Worm (Caenorhabditis elegans) whole organism, young adult: ENCODE results near the gene ifb-2.

Experiments used
- B0336.3 ChIP-seq: fragments of 200-800 bp; sonication (Bioruptor generic); IDR thresholded peaks from 2 replicates; pipeline ENCODE4 v1.3.6; 2022; ENCODE audit warnings: missing genetic modification characterization, missing compliant biosample characterization
- D2030.7 ChIP-seq: fragments of 200-800 bp; sonication (Bioruptor generic); IDR thresholded peaks from 2 replicates; pipeline ENCODE4 v1.3.6; 2022; ENCODE audit warnings: missing genetic modification reagents, missing genetic modification characterization, missing compliant biosample characterization
- F10E7.11 ChIP-seq: sonication (generic microtip); optimal IDR thresholded peaks from 2 replicates; lab custom pipeline; 2017; ENCODE audit warnings: mild to moderate bottlenecking, missing genetic modification characterization, moderate library complexity, missing compliant biosample characterization
- F23B12.7 ChIP-seq: sonication (generic microtip); optimal IDR thresholded peaks from 2 replicates; lab custom pipeline; 2017; ENCODE audit warnings: missing genetic modification characterization, mild to moderate bottlenecking, missing compliant biosample characterization, antibody characterized with exemption, moderate library complexity; ENCODE audit not compliant: insufficient read depth
- F33H1.4 ChIP-seq: fragments of 200-800 bp; sonication (Bioruptor generic); IDR thresholded peaks from 2 replicates; pipeline ENCODE4 v1.3.6; 2022; ENCODE audit warnings: missing genetic modification reagents, missing genetic modification characterization, missing compliant biosample characterization
- F37B4.10 ChIP-seq: fragments of 200-800 bp; sonication (Bioruptor generic); IDR thresholded peaks from 2 replicates; pipeline ENCODE4 v1.3.6; 2022; ENCODE audit warnings: missing genetic modification characterization, missing compliant biosample characterization
- F49E8.2 ChIP-seq: sonication (generic microtip); optimal IDR thresholded peaks from 3 replicates; lab custom pipeline; 2017; ENCODE audit warnings: missing genetic modification characterization, mild to moderate bottlenecking, missing compliant biosample characterization, antibody characterized with exemption, moderate library complexity; ENCODE audit not compliant: insufficient read depth
- F55B11.4 ChIP-seq: sonication (generic microtip); optimal IDR thresholded peaks from 2 replicates; lab custom pipeline; 2016; ENCODE audit warnings: missing compliant biosample characterization, missing genetic modification characterization, borderline replicate concordance; ENCODE audit not compliant: insufficient read depth
- Y53G8AR.9 ChIP-seq: fragments of 200-800 bp; sonication (Bioruptor generic); conservative IDR thresholded peaks from 2 replicates; pipeline ENCODE4 v1.3.6; 2022; ENCODE audit warnings: missing genetic modification reagents, missing genetic modification characterization, missing compliant biosample characterization
- atf-7 ChIP-seq: sonication (generic microtip); optimal IDR thresholded peaks from 2 replicates; lab custom pipeline; 2017; ENCODE audit warnings: mild to moderate bottlenecking, missing genetic modification characterization, missing compliant biosample characterization
- attf-3 ChIP-seq: fragments of 200-800 bp; sonication (Bioruptor generic); conservative IDR thresholded peaks from 2 replicates; pipeline ENCODE4 v1.3.6; 2022; ENCODE audit warnings: missing genetic modification reagents, missing genetic modification characterization, missing compliant biosample characterization
- bed-1 ChIP-seq: fragments of 200-800 bp; sonication (Bioruptor generic); IDR thresholded peaks from 2 replicates; pipeline ENCODE4 v1.3.6; 2022; ENCODE audit warnings: missing genetic modification reagents, missing genetic modification characterization, missing compliant biosample characterization
- cebp-1 ChIP-seq, 2 experiments: fragments of 200-800 bp in 1 of 2; sonication (Bioruptor generic) in 1 of 2; sonication (generic microtip) in 1 of 2; IDR thresholded peaks in 1 of 2; optimal IDR thresholded peaks in 1 of 2; 2 replicates each; pipeline versions ENCODE4 v1.3.6 to Lab custom; 2017 to 2022; ENCODE audit warnings: missing compliant biosample characterization in 2 of 2, missing genetic modification characterization in 2 of 2, mild to moderate bottlenecking in 1 of 2, missing genetic modification reagents in 1 of 2, moderate library complexity in 1 of 2
- dox-1 ChIP-seq: fragments of 200-800 bp; sonication (Bioruptor generic); IDR thresholded peaks from 2 replicates; pipeline ENCODE4 v1.3.6; 2022; ENCODE audit warnings: missing genetic modification reagents, missing genetic modification characterization, missing compliant biosample characterization
- egrh-3 ChIP-seq: fragments of 200-800 bp; sonication (Bioruptor generic); IDR thresholded peaks from 2 replicates; pipeline ENCODE4 v1.3.6; 2022; ENCODE audit warnings: missing genetic modification reagents, missing genetic modification characterization, missing compliant biosample characterization
- ekl-4 ChIP-seq: fragments of 200-800 bp; sonication (Bioruptor generic); IDR thresholded peaks from 2 replicates; pipeline ENCODE4 v1.3.6; 2022; ENCODE audit warnings: missing genetic modification reagents, missing genetic modification characterization, missing compliant biosample characterization
- him-1 ChIP-seq: sonication (generic microtip); optimal IDR thresholded peaks from 2 replicates; lab custom pipeline; 2016; ENCODE audit warnings: missing genotype, missing genetic modification reagents, missing genetic modification characterization, missing compliant biosample characterization
- hlh-26 ChIP-seq: fragments of 200-800 bp; sonication (Bioruptor generic); conservative IDR thresholded peaks from 2 replicates; pipeline ENCODE4 v1.3.6; 2022; ENCODE audit warnings: missing genetic modification reagents, missing genetic modification characterization, missing compliant biosample characterization
- hmg-1.2 ChIP-seq: fragments of 200-800 bp; sonication (Bioruptor generic); IDR thresholded peaks from 2 replicates; pipeline ENCODE4 v1.3.6; 2022; ENCODE audit warnings: missing genetic modification reagents, missing genetic modification characterization, missing compliant biosample characterization
- hmg-20 ChIP-seq: fragments of 200-800 bp; sonication (Bioruptor generic); IDR thresholded peaks from 2 replicates; pipeline ENCODE4 v1.3.6; 2022; ENCODE audit warnings: missing genetic modification reagents, missing genetic modification characterization, missing compliant biosample characterization
- hrde-1 ChIP-seq: sonication (generic microtip); optimal IDR thresholded peaks from 2 replicates; lab custom pipeline; 2016; ENCODE audit warnings: missing genetic modification characterization, mild to moderate bottlenecking, missing compliant biosample characterization, moderate library complexity, missing genotype, missing genetic modification reagents, borderline replicate concordance
- let-526 ChIP-seq: fragments of 200-800 bp; sonication (Bioruptor generic); IDR thresholded peaks from 2 replicates; pipeline ENCODE4 v1.3.6; 2022; ENCODE audit warnings: missing genetic modification reagents, missing genetic modification characterization, missing compliant biosample characterization
- lin-35 ChIP-seq, 3 experiments: fragments of 150-350 bp in 2 of 3; sonication (generic microtip) in 1 of 3; optimal IDR thresholded peaks; 2 replicates each; lab custom pipeline; 2014 to 2018; ENCODE audit warnings: missing biosample characterization in 3 of 3, missing genetic modification characterization in 3 of 3, missing genetic modification reagents in 3 of 3
- lin-40 ChIP-seq: sonication (generic microtip); optimal IDR thresholded peaks from 2 replicates; lab custom pipeline; 2016; ENCODE audit warnings: missing genetic modification characterization, mild to moderate bottlenecking, missing compliant biosample characterization, missing genotype, missing genetic modification reagents
- lin-54 ChIP-seq: fragments of 200-800 bp; sonication (Bioruptor generic); optimal IDR thresholded peaks from 2 replicates; lab custom pipeline; 2018; ENCODE audit warnings: mild to moderate bottlenecking, missing genetic modification characterization, missing compliant biosample characterization
- lsy-27 ChIP-seq: sonication (generic microtip); optimal IDR thresholded peaks from 2 replicates; lab custom pipeline; 2017; ENCODE audit warnings: missing genetic modification characterization, mild to moderate bottlenecking, missing compliant biosample characterization, antibody characterized with exemption, missing genotype, borderline replicate concordance; ENCODE audit not compliant: insufficient read depth
- nfyb-1 ChIP-seq: fragments of 200-800 bp; sonication (Bioruptor generic); IDR thresholded peaks from 2 replicates; pipeline ENCODE4 v1.3.6; 2022; ENCODE audit warnings: missing genetic modification reagents, missing genetic modification characterization, missing compliant biosample characterization
- nhr-80 ChIP-seq: sonication (generic microtip); optimal IDR thresholded peaks from 2 replicates; lab custom pipeline; 2016; ENCODE audit warnings: missing genetic modification characterization, missing compliant biosample characterization
- pbrm-1 ChIP-seq: fragments of 200-800 bp; sonication (Bioruptor generic); IDR thresholded peaks from 2 replicates; pipeline ENCODE4 v1.3.6; 2022; ENCODE audit warnings: missing genetic modification reagents, missing genetic modification characterization, missing compliant biosample characterization
- rcor-1 ChIP-seq: fragments of 200-800 bp; sonication (Bioruptor generic); IDR thresholded peaks from 2 replicates; pipeline ENCODE4 v1.3.6; 2022; ENCODE audit warnings: missing genetic modification reagents, missing genetic modification characterization, missing compliant biosample characterization
- rec-8 ChIP-seq, 2 experiments: sonication (generic microtip); optimal IDR thresholded peaks; 2 replicates each; lab custom pipeline; 2016; ENCODE audit warnings: mild to moderate bottlenecking in 2 of 2, missing genetic modification characterization in 2 of 2, missing genetic modification reagents in 2 of 2, missing genotype in 2 of 2, missing biosample characterization in 1 of 2, missing compliant biosample characterization in 1 of 2, moderate library complexity in 1 of 2
- repo-1 ChIP-seq: sonication (generic microtip); optimal IDR thresholded peaks from 2 replicates; lab custom pipeline; 2017; ENCODE audit warnings: mild to moderate bottlenecking, missing genetic modification characterization, missing compliant biosample characterization
- rpc-1 ChIP-seq, 2 experiments: fragments of 150-350 bp in 1 of 2; sonication (generic microtip) in 1 of 2; optimal IDR thresholded peaks; 2 replicates each; lab custom pipeline; 2014 to 2018; ENCODE audit warnings: missing biosample characterization in 1 of 2, missing genetic modification characterization in 1 of 2, missing genetic modification reagents in 1 of 2, missing genotype in 1 of 2
- snpc-1.1 ChIP-seq: sonication (generic microtip); optimal IDR thresholded peaks from 2 replicates; lab custom pipeline; 2017; ENCODE audit warnings: missing genetic modification characterization, mild to moderate bottlenecking, missing compliant biosample characterization, antibody characterized with exemption, moderate library complexity, missing genotype, missing genetic modification reagents; ENCODE audit not compliant: insufficient read depth
- snpc-1.3 ChIP-seq: sonication (generic microtip); optimal IDR thresholded peaks from 2 replicates; lab custom pipeline; 2017; ENCODE audit warnings: missing genetic modification characterization, mild to moderate bottlenecking, missing compliant biosample characterization, antibody characterized with exemption, moderate library complexity, missing genotype, missing genetic modification reagents; ENCODE audit not compliant: insufficient read depth
- snpc-4 ChIP-seq, 5 experiments: fragments of 150-350 bp in 1 of 5; sonication (generic microtip) in 4 of 5; optimal IDR thresholded peaks; 2 replicates each; lab custom pipeline; 2014 to 2018; ENCODE audit warnings: missing genetic modification characterization in 5 of 5, missing biosample characterization in 3 of 5, antibody characterized with exemption in 2 of 5, mild to moderate bottlenecking in 2 of 5, missing compliant biosample characterization in 2 of 5, missing genotype in 2 of 5, moderate library complexity in 2 of 5, missing genetic modification reagents in 1 of 5
- somi-1 ChIP-seq: fragments of 200-800 bp; sonication (Bioruptor generic); optimal IDR thresholded peaks from 2 replicates; lab custom pipeline; 2018; ENCODE audit warnings: mild to moderate bottlenecking, missing genetic modification characterization, missing compliant biosample characterization
- tbp1 ChIP-seq: fragments of 200-800 bp; sonication (Bioruptor generic); optimal IDR thresholded peaks from 2 replicates; lab custom pipeline; 2018; ENCODE audit warnings: mild to moderate bottlenecking, missing genetic modification characterization, missing compliant biosample characterization
- unc-130 ChIP-seq: sonication (generic microtip); optimal IDR thresholded peaks from 2 replicates; lab custom pipeline; 2016; ENCODE audit warnings: missing genetic modification reagents, missing genetic modification characterization, missing compliant biosample characterization
- xnd-1 ChIP-seq: sonication (generic microtip); optimal IDR thresholded peaks from 2 replicates; lab custom pipeline; 2016; ENCODE audit warnings: missing genotype, missing genetic modification reagents, missing genetic modification characterization, missing compliant biosample characterization
- ztf-25 ChIP-seq: fragments of 200-800 bp; sonication (Bioruptor generic); IDR thresholded peaks from 2 replicates; pipeline ENCODE4 v1.3.6; 2022; ENCODE audit warnings: missing genetic modification reagents, missing genetic modification characterization, missing compliant biosample characterization

The ifb-2 gene

ce11 chrII:5749733-5750238 lies at the start of gene ifb-2:
Gene ifb-2 (plus strand): TSS chrII:5750188.
- peak; percentile 92 for TF ChIP-seq nhr-80 (tag; lab: Kevin White, UChicago)
- TF ChIP-seq F55B11.4 (tag; lab: Kevin White, UChicago): no peak
- TF ChIP-seq dox-1 (GFP tag; lab: Robert Waterston, UW): 0 out of 2 replicates have a peak, but pooled peaks have one; percentile 15
- no peak for TF ChIP-seq nfyb-1 (GFP tag; lab: Robert Waterston, UW)
- no peak for TF ChIP-seq hrde-1 (tag; lab: Kevin White, UChicago)
- TF ChIP-seq lsy-27 (tag; lab: Kevin White, UChicago): no peak
- no peak for TF ChIP-seq attf-3 (GFP tag; lab: Robert Waterston, UW)
- TF ChIP-seq, all 124 proteins: peak for 2

- TF ChIP-seq hmg-1.2 (peak; percentile 87), rcor-1 (GFP tag; lab: Robert Waterston, UW) (peak; percentile 48; the same call in 1 of the 2 replicates), Y53G8AR.9 (GFP tag; lab: Robert Waterston, UW) (peak; percentile 72; the same call in 1 of the 2 replicates), lin-40 (peak; percentile 49), him-1 (tag; lab: Kevin White, UChicago) (peak; percentile 88), let-526 (GFP tag; lab: Robert Waterston, UW) (no peak), F10E7.11 (tag; lab: Kevin White, UChicago) (no peak), hmg-20 (GFP tag; lab: Robert Waterston, UW) (peak; percentile 66), rpc-1 (optimal IDR thresholded peaks at IDR 0.05; lab: Kevin White, UChicago) (no peak), rpc-1 (tag; optimal IDR thresholded peaks at IDR 0.05; lab: Kevin White, UChicago) (peak; percentile 4), dox-1 (GFP tag; lab: Robert Waterston, UW) (peak; percentile 68), unc-130 (no peak), egrh-3 (no peak), nhr-80 (tag; lab: Kevin White, UChicago) (peak; percentile 3), somi-1 (no peak), snpc-1.3 (tag; lab: Kevin White, UChicago) (peak; percentile 78), B0336.3 (GFP tag; lab: Robert Waterston, UW) (peak; percentile 60; the same call in 1 of the 2 replicates), ztf-25 (GFP tag; lab: Robert Waterston, UW) (no peak), snpc-4 (GFP tag; optimal IDR thresholded peaks at IDR 0.05; lab: Kevin White, UChicago) (peak; percentile 97), snpc-4 (tag; optimal IDR thresholded peaks at IDR 0.05; lab: Kevin White, UChicago) (peak; percentile 98 to 99 (median 98)), snpc-1.1 (tag; lab: Kevin White, UChicago) (peak; percentile 98), D2030.7 (peak; percentile 81), rec-8 (tag; optimal IDR thresholded peaks at IDR 0.05; lab: Kevin White, UChicago) (peak in 1 of 2 experiments; percentile 3), lin-35 (GFP tag; optimal IDR thresholded peaks at IDR 0.05; lab: Kevin White, UChicago) (peak in 1 of 3 experiments; percentile 15), atf-7 (tag; lab: Kevin White, UChicago) (peak; percentile 6), lin-54 (GFP tag; lab: Kevin White, UChicago) (peak; percentile 23), bed-1 (GFP tag; lab: Robert Waterston, UW) (no peak), F33H1.4 (GFP tag; lab: Robert Waterston, UW) (peak; percentile 49; the same call in 1 of the 2 replicates), xnd-1 (tag; lab: Kevin White, UChicago) (peak; percentile 32), pbrm-1 (GFP tag; lab: Robert Waterston, UW) (peak; percentile 96), F37B4.10 (no peak), cebp-1 (GFP tag; IDR thresholded peaks at IDR 0.05; lab: Robert Waterston, UW) (no peak), cebp-1 (tag; optimal IDR thresholded peaks at IDR 0.05; lab: Kevin White, UChicago) (peak; percentile 50), F23B12.7 (tag; lab: Kevin White, UChicago) (peak; percentile 39), repo-1 (peak; percentile 71), ekl-4 (GFP tag; lab: Robert Waterston, UW) (peak; percentile 47; the same call in 1 of the 2 replicates), hlh-26 (GFP tag; lab: Robert Waterston, UW) (no peak), tbp1 (peak; percentile 78), F49E8.2 (tag; lab: Kevin White, UChicago) (peak; percentile 64)
Measured at ce11 chrII:5701485-5701884, 48.5 kb upstream of the ifb-2 start.
